Worm (Caenorhabditis elegans) whole organism, L3 larva: ENCODE data around the gene R07C3.13.

Experiments used
- R02D3.7 ChIP-seq: fragments of 150-350 bp; optimal IDR thresholded peaks from 2 replicates; lab custom pipeline; 2014; ENCODE audit warnings: missing biosample characterization, missing genetic modification characterization
- ZK546.5 ChIP-seq: sonication (generic microtip); optimal IDR thresholded peaks from 2 replicates; lab custom pipeline; 2017; ENCODE audit warnings: missing biosample characterization, missing genetic modification characterization
- aly-2 ChIP-seq: fragments of 150-350 bp; optimal IDR thresholded peaks from 2 replicates; lab custom pipeline; 2014; ENCODE audit warnings: missing biosample characterization, missing genetic modification characterization
- ceh-16 ChIP-seq: sonication (generic microtip); optimal IDR thresholded peaks from 2 replicates; lab custom pipeline; 2017; ENCODE audit warnings: missing biosample characterization, missing genetic modification characterization
- ceh-82 ChIP-seq: fragments of 150-350 bp; optimal IDR thresholded peaks from 2 replicates; lab custom pipeline; 2014; ENCODE audit warnings: missing biosample characterization, missing genetic modification characterization
- egl-27 ChIP-seq: sonication (generic microtip); optimal IDR thresholded peaks from 4 replicates; lab custom pipeline; 2017; ENCODE audit warnings: missing biosample characterization, missing genetic modification reagents, missing genetic modification characterization
- elt-2 ChIP-seq: sonication (generic microtip); optimal IDR thresholded peaks from 2 replicates; lab custom pipeline; 2016; ENCODE audit warnings: missing genetic modification reagents, mild to moderate bottlenecking, missing genetic modification characterization, missing compliant biosample characterization
- eor-1 ChIP-seq, 2 experiments: fragments of 150-350 bp; optimal IDR thresholded peaks; 2 replicates each; lab custom pipeline; 2014 to 2018; ENCODE audit warnings: missing biosample characterization in 2 of 2, missing genetic modification characterization in 2 of 2
- fkh-10 ChIP-seq: sonication (generic microtip); optimal IDR thresholded peaks from 2 replicates; lab custom pipeline; 2017; ENCODE audit warnings: missing biosample characterization, missing genetic modification reagents, missing genetic modification characterization
- fkh-2 ChIP-seq: fragments of 150-350 bp; optimal IDR thresholded peaks from 2 replicates; lab custom pipeline; 2014; ENCODE audit warnings: missing biosample characterization, missing genetic modification reagents, missing genetic modification characterization
- jun-1 ChIP-seq: fragments of 150-350 bp; optimal IDR thresholded peaks from 2 replicates; lab custom pipeline; 2014; ENCODE audit warnings: missing biosample characterization, missing genetic modification reagents, missing genetic modification characterization
- lsy-12 ChIP-seq: sonication (generic microtip); optimal IDR thresholded peaks from 2 replicates; lab custom pipeline; 2016; ENCODE audit warnings: mild to moderate bottlenecking, missing genetic modification characterization, missing compliant biosample characterization
- mml-1 ChIP-seq: fragments of 150-350 bp; sonication (generic microtip); optimal IDR thresholded peaks from 3 replicates; lab custom pipeline; 2014; ENCODE audit warnings: missing biosample characterization, missing genetic modification characterization
- nfya-1 ChIP-seq: sonication (generic microtip); optimal IDR thresholded peaks from 2 replicates; lab custom pipeline; 2017; ENCODE audit warnings: missing genetic modification characterization, mild to moderate bottlenecking, missing compliant biosample characterization, antibody characterized with exemption, moderate library complexity; ENCODE audit not compliant: insufficient read depth
- nhr-28 ChIP-seq: fragments of 150-350 bp; optimal IDR thresholded peaks from 2 replicates; lab custom pipeline; 2014; ENCODE audit warnings: missing biosample characterization, missing genetic modification characterization
- nhr-77 ChIP-seq: fragments of 150-350 bp; optimal IDR thresholded peaks from 2 replicates; lab custom pipeline; 2014; ENCODE audit warnings: missing biosample characterization, missing genetic modification characterization
- pha-4 ChIP-seq: fragments of 150-350 bp; optimal IDR thresholded peaks from 2 replicates; lab custom pipeline; 2014; ENCODE audit warnings: missing biosample characterization, missing genetic modification reagents, missing genetic modification characterization
- pqm-1 ChIP-seq: fragments of 150-350 bp; optimal IDR thresholded peaks from 2 replicates; lab custom pipeline; 2017; ENCODE audit warnings: missing biosample characterization, missing genetic modification characterization, inconsistent platforms
- skn-1 ChIP-seq: fragments of 150-350 bp; optimal IDR thresholded peaks from 2 replicates; lab custom pipeline; 2014; ENCODE audit warnings: missing biosample characterization, missing genetic modification characterization
- snpc-4 ChIP-seq: fragments of 150-350 bp; optimal IDR thresholded peaks from 2 replicates; lab custom pipeline; 2014; ENCODE audit warnings: missing biosample characterization, missing genetic modification characterization
- zag-1 ChIP-seq: fragments of 150-350 bp; optimal IDR thresholded peaks from 2 replicates; lab custom pipeline; 2014; ENCODE audit warnings: missing biosample characterization, missing genetic modification characterization

The R07C3.13 gene

DNA sequence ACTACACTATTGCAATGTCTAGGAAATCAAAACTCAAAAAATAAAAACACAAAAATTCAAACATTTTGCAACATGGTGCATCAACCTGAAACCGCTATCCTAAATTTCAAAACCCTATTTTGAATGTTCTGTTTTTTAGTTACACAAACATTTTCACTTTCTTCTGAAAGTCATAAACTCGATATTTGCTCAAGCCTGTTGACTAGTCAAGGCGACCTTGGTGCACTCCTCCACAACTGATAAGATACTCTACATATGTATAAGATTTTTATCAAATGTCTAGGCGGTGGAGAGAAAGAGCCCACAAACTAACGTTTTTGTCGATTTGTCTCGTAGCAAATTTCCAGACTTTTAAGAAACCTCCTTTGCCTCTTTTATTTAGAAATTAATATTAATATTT lies 39.2 kb downstream of the R07C3.13 start, which contains the start of gene T07D3.4:
Gene T07D3.4 (plus strand): TSS at position 286 of the 400 bp plus-strand sequence.
- TF ChIP-seq pqm-1 (tag; lab: Kevin White, UChicago): peak; percentile 13
- peak; percentile 75 for TF ChIP-seq elt-2 (tag; lab: Kevin White, UChicago)
- TF ChIP-seq nfya-1 (tag; lab: Kevin White, UChicago): no peak
- TF ChIP-seq lsy-12 (tag; lab: Kevin White, UChicago): no peak
- TF ChIP-seq ceh-16 (tag; lab: Kevin White, UChicago): no peak
- no peak for TF ChIP-seq zag-1 (tag; lab: Kevin White, UChicago)
- peak; percentile 36 for TF ChIP-seq pha-4 (tag; lab: Kevin White, UChicago)
- no peak for TF ChIP-seq ceh-82 (tag; lab: Kevin White, UChicago)

DNA sequence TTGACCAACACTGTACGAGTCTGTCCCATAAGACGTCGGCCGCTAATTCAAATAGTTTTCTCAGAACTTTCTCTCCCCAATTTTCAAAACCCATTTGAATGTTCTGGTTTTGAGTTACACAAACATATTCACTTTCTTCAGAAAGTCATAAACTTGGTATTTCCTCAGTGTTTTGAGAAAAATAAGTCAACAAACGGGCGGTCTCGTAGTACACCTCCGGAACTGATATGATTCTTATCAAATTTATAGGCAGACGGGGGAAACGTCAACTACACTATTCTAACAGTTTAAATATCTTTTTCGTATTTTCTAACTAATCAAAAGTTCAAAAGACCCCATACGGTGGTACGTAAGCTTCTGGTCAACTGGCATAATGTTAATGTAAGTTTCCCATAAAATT lies 43.0 kb downstream of the R07C3.13 start:
- peak; percentile 73 for TF ChIP-seq elt-2 (tag; lab: Kevin White, UChicago)
- TF ChIP-seq mml-1 (tag; lab: Kevin White, UChicago): no peak
- TF ChIP-seq pqm-1 (tag; lab: Kevin White, UChicago): no peak
- TF ChIP-seq nhr-77 (tag; lab: Kevin White, UChicago): no peak
- no peak for TF ChIP-seq R02D3.7
- peak; percentile 2 for TF ChIP-seq pha-4 (tag; lab: Kevin White, UChicago)
- no peak for TF ChIP-seq skn-1 (tag; lab: Kevin White, UChicago)
- no peak for TF ChIP-seq fkh-10 (GFP tag; lab: Kevin White, UChicago)
- TF ChIP-seq egl-27 (tag; lab: Kevin White, UChicago): no peak

ce11 chrII:880666-881226 lies 46.5 kb downstream of the R07C3.13 start:
- TF ChIP-seq snpc-4 (tag; lab: Kevin White, UChicago) (peak; percentile 23), pqm-1 (tag; lab: Kevin White, UChicago) (peak; percentile 46), nhr-28 (no peak), pha-4 (tag; lab: Kevin White, UChicago) (no peak), eor-1 (tag; optimal IDR thresholded peaks at IDR 0.05; lab: Kevin White, UChicago) (no peak), jun-1 (tag; lab: Kevin White, UChicago) (no peak), fkh-2 (tag; lab: Kevin White, UChicago) (no peak), ZK546.5 (tag; lab: Kevin White, UChicago) (no peak), aly-2 (tag; lab: Kevin White, UChicago) (no peak), elt-2 (tag; lab: Kevin White, UChicago) (peak; percentile 87), egl-27 (tag; lab: Kevin White, UChicago) (no peak)
